Worm (Caenorhabditis elegans) whole organism, L3 larva: Measurements from ENCODE around the gene ttc-36.

Experiments
- R02D3.7 ChIP-seq: fragments of 150-350 bp; optimal IDR thresholded peaks from 2 replicates; lab custom pipeline; 2014; ENCODE audit warnings: missing biosample characterization, missing genetic modification characterization
- ZK546.5 ChIP-seq: sonication (generic microtip); optimal IDR thresholded peaks from 2 replicates; lab custom pipeline; 2017; ENCODE audit warnings: missing biosample characterization, missing genetic modification characterization
- aly-2 ChIP-seq: fragments of 150-350 bp; optimal IDR thresholded peaks from 2 replicates; lab custom pipeline; 2014; ENCODE audit warnings: missing biosample characterization, missing genetic modification characterization
- ceh-28 ChIP-seq: fragments of 150-350 bp; optimal IDR thresholded peaks from 2 replicates; lab custom pipeline; 2014; ENCODE audit warnings: missing biosample characterization, missing genetic modification reagents, missing genetic modification characterization
- ceh-82 ChIP-seq: fragments of 150-350 bp; optimal IDR thresholded peaks from 2 replicates; lab custom pipeline; 2014; ENCODE audit warnings: missing biosample characterization, missing genetic modification characterization
- daf-12 ChIP-seq: fragments of 150-350 bp; optimal IDR thresholded peaks from 2 replicates; lab custom pipeline; 2014; ENCODE audit warnings: missing biosample characterization, missing genetic modification reagents, missing genetic modification characterization
- egl-5 ChIP-seq: fragments of 150-350 bp; optimal IDR thresholded peaks from 2 replicates; lab custom pipeline; 2017; ENCODE audit warnings: missing biosample characterization, missing genetic modification reagents, missing genetic modification characterization, inconsistent platforms
- elt-1 ChIP-seq: fragments of 150-350 bp; optimal IDR thresholded peaks from 2 replicates; lab custom pipeline; 2014; ENCODE audit warnings: missing biosample characterization, missing genetic modification characterization
- elt-2 ChIP-seq: sonication (generic microtip); optimal IDR thresholded peaks from 2 replicates; lab custom pipeline; 2016; ENCODE audit warnings: missing genetic modification reagents, mild to moderate bottlenecking, missing genetic modification characterization, missing compliant biosample characterization
- elt-3 ChIP-seq, 3 experiments: fragments of 150-350 bp in 1 of 3; sonication (generic microtip) in 2 of 3; optimal IDR thresholded peaks; 2 replicates in 2 of 3; 4 replicates in 1 of 3; lab custom pipeline; 2014 to 2017; ENCODE audit warnings: missing biosample characterization in 3 of 3, missing genetic modification characterization in 3 of 3
- eor-1 ChIP-seq, 2 experiments: fragments of 150-350 bp; optimal IDR thresholded peaks; 2 replicates each; lab custom pipeline; 2014 to 2018; ENCODE audit warnings: missing biosample characterization in 2 of 2, missing genetic modification characterization in 2 of 2
- fkh-2 ChIP-seq: fragments of 150-350 bp; optimal IDR thresholded peaks from 2 replicates; lab custom pipeline; 2014; ENCODE audit warnings: missing biosample characterization, missing genetic modification reagents, missing genetic modification characterization
- fos-1 ChIP-seq: fragments of 150-350 bp; optimal IDR thresholded peaks from 2 replicates; lab custom pipeline; 2014; ENCODE audit warnings: missing biosample characterization, missing genetic modification characterization
- hmg-11 ChIP-seq: sonication (generic microtip); optimal IDR thresholded peaks from 2 replicates; lab custom pipeline; 2016; ENCODE audit warnings: missing genetic modification characterization, missing compliant biosample characterization
- lin-15B ChIP-seq: fragments of 150-350 bp; optimal IDR thresholded peaks from 2 replicates; lab custom pipeline; 2014; ENCODE audit warnings: missing biosample characterization, missing genetic modification characterization
- lin-39 ChIP-seq: fragments of 150-350 bp; optimal IDR thresholded peaks from 2 replicates; lab custom pipeline; 2018; ENCODE audit warnings: missing biosample characterization, missing genetic modification reagents, missing genetic modification characterization
- lsy-12 ChIP-seq: sonication (generic microtip); optimal IDR thresholded peaks from 2 replicates; lab custom pipeline; 2016; ENCODE audit warnings: mild to moderate bottlenecking, missing genetic modification characterization, missing compliant biosample characterization
- mdl-1 ChIP-seq: fragments of 150-350 bp; optimal IDR thresholded peaks from 2 replicates; lab custom pipeline; 2014; ENCODE audit warnings: missing biosample characterization, missing genetic modification characterization
- mml-1 ChIP-seq: fragments of 150-350 bp; sonication (generic microtip); optimal IDR thresholded peaks from 3 replicates; lab custom pipeline; 2014; ENCODE audit warnings: missing biosample characterization, missing genetic modification characterization
- nfya-1 ChIP-seq: sonication (generic microtip); optimal IDR thresholded peaks from 2 replicates; lab custom pipeline; 2017; ENCODE audit warnings: missing genetic modification characterization, mild to moderate bottlenecking, missing compliant biosample characterization, antibody characterized with exemption, moderate library complexity; ENCODE audit not compliant: insufficient read depth
- nhr-11 ChIP-seq: fragments of 150-350 bp; optimal IDR thresholded peaks from 2 replicates; lab custom pipeline; 2014; ENCODE audit warnings: missing biosample characterization, missing genetic modification characterization
- nhr-237 ChIP-seq: fragments of 150-350 bp; optimal IDR thresholded peaks from 2 replicates; lab custom pipeline; 2014; ENCODE audit warnings: missing biosample characterization, missing genetic modification characterization
- nhr-25 ChIP-seq: sonication (generic microtip); optimal IDR thresholded peaks from 2 replicates; lab custom pipeline; 2017; ENCODE audit warnings: missing biosample characterization, missing genetic modification characterization
- nhr-67 ChIP-seq: fragments of 150-350 bp; optimal IDR thresholded peaks from 2 replicates; lab custom pipeline; 2014; ENCODE audit warnings: missing biosample characterization, missing genetic modification characterization
- nhr-77 ChIP-seq: fragments of 150-350 bp; optimal IDR thresholded peaks from 2 replicates; lab custom pipeline; 2014; ENCODE audit warnings: missing biosample characterization, missing genetic modification characterization
- pha-4 ChIP-seq: fragments of 150-350 bp; optimal IDR thresholded peaks from 2 replicates; lab custom pipeline; 2014; ENCODE audit warnings: missing biosample characterization, missing genetic modification reagents, missing genetic modification characterization
- pqm-1 ChIP-seq: fragments of 150-350 bp; optimal IDR thresholded peaks from 2 replicates; lab custom pipeline; 2017; ENCODE audit warnings: missing biosample characterization, missing genetic modification characterization, inconsistent platforms
- sea-2 ChIP-seq: fragments of 150-350 bp; sonication (generic microtip); optimal IDR thresholded peaks from 4 replicates; lab custom pipeline; 2014; ENCODE audit warnings: missing biosample characterization, missing genetic modification reagents, missing genetic modification characterization
- snpc-4 ChIP-seq: fragments of 150-350 bp; optimal IDR thresholded peaks from 2 replicates; lab custom pipeline; 2014; ENCODE audit warnings: missing biosample characterization, missing genetic modification characterization
- tbx-2 ChIP-seq: sonication (generic microtip); optimal IDR thresholded peaks from 2 replicates; lab custom pipeline; 2016; ENCODE audit warnings: mild to moderate bottlenecking, missing genetic modification characterization, missing compliant biosample characterization
- unc-39 ChIP-seq: sonication (generic microtip); optimal IDR thresholded peaks from 4 replicates; lab custom pipeline; 2017; ENCODE audit warnings: missing biosample characterization, missing genetic modification characterization
- unc-62 ChIP-seq: fragments of 150-350 bp; sonication (generic microtip); optimal IDR thresholded peaks from 4 replicates; lab custom pipeline; 2014; ENCODE audit warnings: missing biosample characterization, missing genetic modification reagents, missing genetic modification characterization
- zag-1 ChIP-seq: fragments of 150-350 bp; optimal IDR thresholded peaks from 2 replicates; lab custom pipeline; 2014; ENCODE audit warnings: missing biosample characterization, missing genetic modification characterization
- ztf-11 ChIP-seq: fragments of 150-350 bp; optimal IDR thresholded peaks from 2 replicates; lab custom pipeline; 2014; ENCODE audit warnings: missing biosample characterization, missing genetic modification characterization
- ztf-4 ChIP-seq: fragments of 150-350 bp; optimal IDR thresholded peaks from 2 replicates; lab custom pipeline; 2014; ENCODE audit warnings: missing biosample characterization, missing genetic modification characterization

Gene ttc-36

DNA sequence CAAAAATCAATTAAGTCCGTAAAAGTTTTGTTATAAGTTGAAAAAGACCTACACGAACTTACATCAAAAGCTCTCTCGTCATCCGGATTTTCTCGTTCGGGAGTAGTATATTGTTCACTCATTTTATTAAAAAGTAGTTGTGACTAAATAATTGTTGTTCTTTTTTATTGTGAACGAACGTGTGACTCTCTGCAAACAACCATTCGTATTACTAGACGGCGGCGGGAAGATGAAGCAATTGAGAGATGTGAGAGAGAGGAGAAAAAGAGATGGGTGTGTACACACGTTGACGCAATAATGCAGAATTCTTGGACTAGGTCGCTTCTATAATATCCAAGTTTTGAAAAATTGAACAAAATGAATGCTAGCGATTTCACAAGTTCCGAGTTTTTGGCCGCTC is 15.0 kb downstream of the ttc-36 start, which contains the start of the genes F52H3.11 and bath-38:
TSS of gene F52H3.11 (minus strand) at position 203 of the 400 bp plus-strand sequence.
TSS of gene bath-38 (minus strand) at position 310 of the 400 bp plus-strand sequence.
- peak; percentile 16 for TF ChIP-seq lin-15B (tag; lab: Kevin White, UChicago)
- peak; percentile 89 for TF ChIP-seq pha-4 (tag; lab: Kevin White, UChicago)
- no peak for TF ChIP-seq ztf-11 (tag; lab: Kevin White, UChicago)
- no peak for TF ChIP-seq mdl-1 (tag; lab: Kevin White, UChicago)
- no peak for TF ChIP-seq elt-1
- no peak for TF ChIP-seq ceh-82 (tag; lab: Kevin White, UChicago)
- TF ChIP-seq nfya-1 (tag; lab: Kevin White, UChicago), result peak; percentile 55
- TF ChIP-seq lsy-12 (tag; lab: Kevin White, UChicago), result no peak
- no peak for TF ChIP-seq elt-3 (tag; optimal IDR thresholded peaks at IDR 0.05; lab: Kevin White, UChicago)
- TF ChIP-seq unc-39 (tag; lab: Kevin White, UChicago), result no peak
- no peak for TF ChIP-seq hmg-11 (tag; lab: Kevin White, UChicago)
- no peak for TF ChIP-seq fos-1 (tag; lab: Kevin White, UChicago)
- no peak for TF ChIP-seq fkh-2 (tag; lab: Kevin White, UChicago)
- peak; percentile 21 for TF ChIP-seq lin-39 (tag; lab: Kevin White, UChicago)
- peak; percentile 66 for TF ChIP-seq snpc-4
- TF ChIP-seq nhr-67, result no peak
- TF ChIP-seq elt-2 (tag; lab: Kevin White, UChicago), result peak; percentile 24
- TF ChIP-seq pqm-1 (tag; lab: Kevin White, UChicago), result no peak
- peak; percentile 34 for TF ChIP-seq nhr-25 (tag; lab: Kevin White, UChicago)
- peak; percentile 49 for TF ChIP-seq egl-5 (tag; lab: Kevin White, UChicago)
- no peak for TF ChIP-seq sea-2 (GFP tag; lab: Kevin White, UChicago)
- TF ChIP-seq nhr-11 (tag; lab: Kevin White, UChicago), result no peak

ce11 chrII:10045670-10046069 is 15.7 kb downstream of the ttc-36 start:
- TF ChIP-seq mml-1 (tag; lab: Kevin White, UChicago) (no peak), nhr-25 (tag; lab: Kevin White, UChicago) (no peak), tbx-2 (tag; lab: Kevin White, UChicago) (no peak), nhr-67 (no peak), fkh-2 (tag; lab: Kevin White, UChicago) (no peak), zag-1 (no peak), ZK546.5 (tag; lab: Kevin White, UChicago) (no peak), lin-39 (tag; lab: Kevin White, UChicago) (no peak), pqm-1 (tag; lab: Kevin White, UChicago) (no peak), R02D3.7 (no peak), mdl-1 (tag; lab: Kevin White, UChicago) (no peak), elt-3 (tag; optimal IDR thresholded peaks at IDR 0.05; lab: Kevin White, UChicago) (no peak), ceh-82 (tag; lab: Kevin White, UChicago) (no peak), ztf-11 (tag; lab: Kevin White, UChicago) (no peak), daf-12 (no peak), fos-1 (tag; lab: Kevin White, UChicago) (no peak), nhr-11 (tag; lab: Kevin White, UChicago) (no peak), ztf-4 (tag; lab: Kevin White, UChicago) (no peak), egl-5 (tag; lab: Kevin White, UChicago) (no peak)

- TF ChIP-seq eor-1 (tag; optimal IDR thresholded peaks at IDR 0.05; lab: Kevin White, UChicago) (no peak), nfya-1 (tag; lab: Kevin White, UChicago) (no peak), ceh-28 (tag; lab: Kevin White, UChicago) (no peak), daf-12 (no peak)
Measured at ce11 chrII:10048568-10048967, 18.6 kb downstream of the ttc-36 start, which contains the start of gene flp-4. TSS of gene flp-4 (plus strand) at chrII:10048868.

DNA sequence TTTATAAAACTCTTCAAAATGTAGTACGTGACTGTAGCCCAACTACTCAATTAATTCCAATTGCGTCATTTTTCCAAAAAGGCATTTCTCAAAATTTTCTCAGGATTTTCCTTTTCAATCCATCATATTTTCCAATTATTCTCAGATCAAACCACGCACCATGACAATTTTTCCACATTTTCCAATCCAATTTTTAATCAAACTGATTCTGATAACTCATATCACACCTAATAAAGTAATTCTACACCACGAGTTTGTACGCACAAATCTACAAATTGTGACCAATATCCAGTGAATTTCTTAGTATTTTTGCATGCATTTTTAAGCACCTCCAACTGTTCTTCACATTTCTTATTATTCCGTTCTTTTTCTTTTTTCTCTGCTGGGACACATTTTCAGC is 21.5 kb downstream of the ttc-36 start:
- no peak for TF ChIP-seq eor-1 (tag; optimal IDR thresholded peaks at IDR 0.05; lab: Kevin White, UChicago)
- peak; percentile 91 for TF ChIP-seq nhr-11 (tag; lab: Kevin White, UChicago)

DNA sequence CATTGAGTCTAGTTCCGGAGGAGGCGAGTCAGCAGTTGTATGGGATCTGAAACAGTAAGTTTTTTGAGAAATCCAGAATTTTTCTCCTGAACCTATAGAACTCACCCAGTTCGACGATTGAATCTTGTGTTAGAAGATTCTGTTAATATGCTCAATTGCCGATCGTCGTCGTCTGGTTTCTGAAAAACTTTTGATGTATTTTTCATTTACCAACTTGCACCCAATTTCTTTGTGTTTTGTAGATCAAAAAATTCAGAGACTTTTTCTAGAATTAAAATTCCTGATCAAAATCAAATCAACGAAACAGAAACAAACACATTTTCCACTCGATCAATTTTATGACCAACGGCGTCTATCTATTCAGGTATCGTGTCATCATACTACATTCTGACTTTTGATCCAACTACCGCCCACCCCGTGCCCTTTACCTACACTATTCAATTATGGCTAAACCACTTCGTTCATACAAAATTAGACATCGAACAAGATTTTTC is 26.6 kb downstream of the ttc-36 start, which contains the start of gene C18D1.2:
TSS of gene C18D1.2 (plus strand) at position 444 of the 494 bp plus-strand sequence.
- TF ChIP-seq mml-1 (tag; lab: Kevin White, UChicago) (no peak), nhr-25 (tag; lab: Kevin White, UChicago) (no peak), nhr-237 (tag; lab: Kevin White, UChicago) (no peak), tbx-2 (tag; lab: Kevin White, UChicago) (no peak), nhr-77 (tag; lab: Kevin White, UChicago) (no peak), elt-3 (tag; optimal IDR thresholded peaks at IDR 0.05; lab: Kevin White, UChicago) (no peak), eor-1 (tag; optimal IDR thresholded peaks at IDR 0.05; lab: Kevin White, UChicago) (no peak), fkh-2 (tag; lab: Kevin White, UChicago) (no peak), aly-2 (tag; lab: Kevin White, UChicago) (no peak), sea-2 (GFP tag; lab: Kevin White, UChicago) (no peak), nfya-1 (tag; lab: Kevin White, UChicago) (no peak), unc-62 (GFP tag; lab: Kevin White, UChicago) (no peak), elt-2 (tag; lab: Kevin White, UChicago) (no peak), ztf-4 (tag; lab: Kevin White, UChicago) (no peak), pqm-1 (tag; lab: Kevin White, UChicago) (no peak)
